Worm (Caenorhabditis elegans) whole organism, late embryonic: ENCODE data around the gene ifet-1.

Source experiments
- K09A11.1 ChIP-seq: sonication (generic microtip); optimal IDR thresholded peaks from 2 replicates; lab custom pipeline; 2017; ENCODE audit warnings: antibody characterized with exemption, mild to moderate bottlenecking, missing genetic modification characterization, missing compliant biosample characterization; ENCODE audit not compliant: insufficient read depth
- ahr-1 ChIP-seq: sonication (generic microtip); optimal IDR thresholded peaks from 2 replicates; lab custom pipeline; 2016; ENCODE audit warnings: missing genetic modification characterization, missing compliant biosample characterization
- ama-1 ChIP-seq: fragments of 150-350 bp; optimal IDR thresholded peaks from 2 replicates; lab custom pipeline; 2014
- ceh-24 ChIP-seq: sonication (generic microtip); optimal IDR thresholded peaks from 2 replicates; lab custom pipeline; 2016; ENCODE audit warnings: mild to moderate bottlenecking, missing genetic modification characterization, missing compliant biosample characterization
- ceh-30 ChIP-seq: fragments of 150-350 bp; optimal IDR thresholded peaks from 2 replicates; lab custom pipeline; 2014; ENCODE audit warnings: missing biosample characterization, missing genetic modification characterization
- ceh-31 ChIP-seq: sonication (generic microtip); optimal IDR thresholded peaks from 2 replicates; lab custom pipeline; 2016; ENCODE audit warnings: missing genetic modification characterization, missing compliant biosample characterization
- ceh-34 ChIP-seq: sonication (generic microtip); optimal IDR thresholded peaks from 2 replicates; lab custom pipeline; 2016; ENCODE audit warnings: mild to moderate bottlenecking, missing genetic modification characterization, missing compliant biosample characterization
- che-1 ChIP-seq: sonication (generic microtip); optimal IDR thresholded peaks from 2 replicates; lab custom pipeline; 2016; ENCODE audit warnings: mild to moderate bottlenecking, missing genetic modification characterization, missing compliant biosample characterization
- eyg-1 ChIP-seq: sonication (generic microtip); optimal IDR thresholded peaks from 2 replicates; lab custom pipeline; 2016; ENCODE audit warnings: missing genotype, missing genetic modification characterization, missing compliant biosample characterization
- fax-1 ChIP-seq: sonication (generic microtip); optimal IDR thresholded peaks from 2 replicates; lab custom pipeline; 2016; ENCODE audit warnings: missing genotype, missing genetic modification characterization, missing compliant biosample characterization
- fkh-10 ChIP-seq: fragments of 150-350 bp; optimal IDR thresholded peaks from 2 replicates; lab custom pipeline; 2014; ENCODE audit warnings: missing biosample characterization, missing genetic modification reagents, missing genetic modification characterization
- fkh-6 ChIP-seq: sonication (generic microtip); optimal IDR thresholded peaks from 2 replicates; lab custom pipeline; 2016; ENCODE audit warnings: missing genetic modification characterization, missing compliant biosample characterization
- gmeb-2 ChIP-seq: sonication (generic microtip); optimal IDR thresholded peaks from 2 replicates; lab custom pipeline; 2016; ENCODE audit warnings: missing genetic modification characterization, inconsistent platforms, missing compliant biosample characterization
- hlh-15 ChIP-seq: sonication (generic microtip); optimal IDR thresholded peaks from 2 replicates; lab custom pipeline; 2016; ENCODE audit warnings: missing genetic modification characterization, missing compliant biosample characterization
- hlh-30 ChIP-seq: sonication (generic microtip); optimal IDR thresholded peaks from 2 replicates; lab custom pipeline; 2017; ENCODE audit warnings: antibody characterized with exemption, missing genetic modification characterization, missing compliant biosample characterization; ENCODE audit not compliant: insufficient read depth
- hlh-8 ChIP-seq: sonication (generic microtip); optimal IDR thresholded peaks from 2 replicates; lab custom pipeline; 2016; ENCODE audit warnings: missing genotype, missing genetic modification characterization, missing compliant biosample characterization
- mec-3 ChIP-seq: sonication (generic microtip); optimal IDR thresholded peaks from 2 replicates; lab custom pipeline; 2016; ENCODE audit warnings: borderline replicate concordance, missing genetic modification characterization, missing compliant biosample characterization
- nfya-1 ChIP-seq: sonication (generic microtip); optimal IDR thresholded peaks from 2 replicates; lab custom pipeline; 2017; ENCODE audit warnings: missing genetic modification characterization, mild to moderate bottlenecking, missing compliant biosample characterization, antibody characterized with exemption, moderate library complexity
- odd-2 ChIP-seq: sonication (generic microtip); optimal IDR thresholded peaks from 2 replicates; lab custom pipeline; 2017; ENCODE audit warnings: antibody characterized with exemption, mild to moderate bottlenecking, missing genetic modification characterization, missing compliant biosample characterization
- pag-3 ChIP-seq: sonication (generic microtip); optimal IDR thresholded peaks from 2 replicates; lab custom pipeline; 2016; ENCODE audit warnings: missing compliant biosample characterization, missing genetic modification characterization, borderline replicate concordance
- pat-9 ChIP-seq: fragments of 200-800 bp; sonication (Bioruptor generic); optimal IDR thresholded peaks from 2 replicates; lab custom pipeline; 2018; ENCODE audit warnings: mild to moderate bottlenecking, missing genetic modification characterization, moderate library complexity, missing compliant biosample characterization
- pha-2 ChIP-seq: sonication (generic microtip); optimal IDR thresholded peaks from 2 replicates; lab custom pipeline; 2017; ENCODE audit warnings: mild to moderate bottlenecking, missing genetic modification characterization, missing compliant biosample characterization
- ref-2 ChIP-seq: sonication (generic microtip); optimal IDR thresholded peaks from 2 replicates; lab custom pipeline; 2016; ENCODE audit warnings: missing genetic modification characterization, missing compliant biosample characterization
- rnt-1 ChIP-seq: sonication (generic microtip); optimal IDR thresholded peaks from 2 replicates; lab custom pipeline; 2016; ENCODE audit warnings: missing genetic modification characterization, missing compliant biosample characterization
- syd-9 ChIP-seq: sonication (generic microtip); optimal IDR thresholded peaks from 2 replicates; lab custom pipeline; 2016; ENCODE audit warnings: mild to moderate bottlenecking, missing genetic modification characterization, moderate library complexity, missing compliant biosample characterization
- tbx-2 ChIP-seq: sonication (generic microtip); optimal IDR thresholded peaks from 2 replicates; lab custom pipeline; 2016; ENCODE audit warnings: missing genetic modification characterization, missing compliant biosample characterization
- ttx-3 ChIP-seq: sonication (generic microtip); optimal IDR thresholded peaks from 2 replicates; lab custom pipeline; 2016; ENCODE audit warnings: missing genetic modification reagents, missing genetic modification characterization, missing compliant biosample characterization
- unc-3 ChIP-seq, 2 experiments: fragments of 200-800 bp in 1 of 2; sonication (Bioruptor generic) in 1 of 2; sonication (generic microtip) in 1 of 2; conservative IDR thresholded peaks in 1 of 2; optimal IDR thresholded peaks in 1 of 2; 2 replicates each; pipeline versions ENCODE4 v1.3.6 to Lab custom; 2016 to 2022; ENCODE audit warnings: missing compliant biosample characterization in 2 of 2, missing genetic modification characterization in 2 of 2, missing genetic modification reagents in 1 of 2
- unc-55 ChIP-seq: sonication (generic microtip); optimal IDR thresholded peaks from 2 replicates; lab custom pipeline; 2017; ENCODE audit warnings: missing biosample characterization, missing genetic modification reagents, missing genetic modification characterization
- unc-86 ChIP-seq: sonication (generic microtip); optimal IDR thresholded peaks from 2 replicates; lab custom pipeline; 2016; ENCODE audit warnings: missing genetic modification characterization, missing compliant biosample characterization

The ifet-1 gene

DNA sequence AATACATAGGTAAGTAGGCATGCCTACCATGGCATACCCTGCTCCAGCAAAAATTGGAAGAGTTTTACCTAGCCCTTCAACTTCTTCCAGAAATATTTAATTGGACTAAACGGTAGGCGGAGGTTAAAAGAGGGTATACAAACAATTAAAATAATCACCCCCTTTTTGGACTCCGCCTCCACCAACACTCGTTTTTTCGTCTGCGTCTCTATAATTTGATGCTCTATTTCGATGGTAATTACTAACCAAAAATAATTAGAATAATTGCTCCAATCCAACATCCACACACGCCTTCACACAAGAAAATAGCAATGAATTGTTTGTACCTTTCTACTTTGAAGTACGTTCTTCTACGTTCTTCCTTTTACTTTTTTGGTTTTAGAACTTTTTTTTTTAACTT is 22.2 kb downstream of the ifet-1 start:
- TF ChIP-seq hlh-15 (tag; lab: Kevin White, UChicago) (no peak), odd-2 (tag; lab: Kevin White, UChicago) (no peak), ttx-3 (no peak), ceh-31 (peak; percentile 66), pat-9 (tag; lab: Kevin White, UChicago) (no peak), ahr-1 (tag; lab: Kevin White, UChicago) (no peak)

DNA sequence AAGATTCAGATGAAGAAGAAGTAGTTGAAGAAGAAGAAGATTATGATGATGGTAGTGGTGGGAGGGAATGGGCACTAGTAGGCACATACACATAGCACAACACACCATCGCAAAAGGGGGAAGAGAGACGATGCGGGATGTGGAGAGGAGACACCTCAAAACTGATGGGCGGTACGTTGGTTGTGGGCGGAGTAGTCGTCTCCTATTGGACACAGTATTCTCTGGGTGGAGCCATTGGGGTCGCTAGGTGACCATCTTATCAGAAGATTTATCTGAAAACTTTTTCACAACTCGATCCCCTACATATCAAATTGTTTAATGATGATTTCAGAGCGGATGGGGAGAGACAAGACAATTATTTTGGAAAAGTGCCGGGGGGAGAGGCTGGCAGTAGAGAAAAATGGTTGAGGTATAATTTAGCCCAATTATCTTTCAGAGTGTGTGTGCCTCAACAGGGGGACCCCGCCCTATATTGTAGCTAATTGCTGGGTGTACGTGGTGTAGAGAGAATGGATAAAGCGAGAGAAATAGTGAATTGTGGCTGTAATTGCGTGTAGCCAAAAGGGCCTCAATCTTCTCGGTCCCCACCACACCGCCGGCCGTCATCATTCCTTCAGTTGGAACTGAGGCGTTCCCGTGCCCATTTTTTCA is 24.1 kb downstream of the ifet-1 start:
- TF ChIP-seq hlh-30 (tag; lab: Kevin White, UChicago) (no peak), nfya-1 (peak; percentile 66), tbx-2 (tag; lab: Kevin White, UChicago) (peak; percentile 11), mec-3 (tag; lab: Kevin White, UChicago) (no peak), fkh-6 (peak; percentile 40), ceh-31 (peak; percentile 79), pha-2 (no peak)
- TF ChIP-seq, all 69 proteins: peak for 4

DNA sequence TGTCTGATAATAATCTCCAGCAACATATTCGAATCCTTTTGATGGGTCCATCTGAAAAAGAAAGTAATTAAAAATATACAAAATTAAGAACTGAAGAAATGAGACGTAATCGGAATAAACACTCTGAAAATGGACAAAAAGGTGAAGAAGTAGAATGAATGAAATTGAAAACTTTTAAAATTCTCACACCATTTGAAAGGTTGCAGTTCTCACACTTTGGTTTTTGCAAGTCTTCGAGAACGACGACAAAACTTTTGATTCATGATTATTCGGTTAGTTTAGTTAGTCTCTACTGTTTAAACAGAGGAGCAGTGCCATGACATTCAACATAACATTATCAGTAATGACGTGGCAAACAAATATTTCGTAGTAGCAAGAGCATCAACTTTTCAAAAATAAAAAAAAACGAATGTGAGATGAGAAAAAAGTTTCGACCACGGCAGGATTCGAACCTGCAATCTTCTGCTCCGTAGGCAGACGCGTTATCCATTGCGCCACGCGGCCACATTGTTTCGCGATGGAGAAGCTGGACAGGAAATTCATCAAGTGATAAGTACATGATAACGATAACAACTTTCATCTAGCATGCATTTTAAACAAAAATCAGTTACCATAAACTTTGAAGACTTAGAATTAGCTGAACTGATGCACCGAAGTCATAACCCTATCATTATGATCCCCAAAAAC is 24.9 kb downstream of the ifet-1 start, which contains the start of gene ceh-43:
TSS of gene ceh-43 (minus strand) at position 51 of the 687 bp plus-strand sequence.
- TF ChIP-seq fax-1 (no peak), pag-3 (tag; lab: Kevin White, UChicago) (no peak)

DNA sequence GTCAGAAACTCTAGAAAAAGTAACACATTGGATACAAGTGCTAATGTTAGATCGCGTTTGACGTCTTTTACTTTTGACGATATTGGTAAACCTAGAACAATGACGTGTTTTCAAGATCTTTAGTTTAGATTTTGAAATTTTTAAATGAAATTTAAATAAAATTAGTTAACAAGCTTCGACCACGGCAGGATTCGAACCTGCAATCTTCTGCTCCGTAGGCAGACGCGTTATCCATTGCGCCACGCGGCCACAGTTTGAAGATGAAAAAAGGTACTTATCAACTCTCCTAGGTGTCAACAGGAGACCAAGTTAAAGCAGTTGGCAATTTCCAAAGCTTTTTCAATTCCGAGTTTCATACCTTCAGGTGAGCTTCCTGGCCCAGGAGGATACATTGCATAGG is 25.6 kb downstream of the ifet-1 start:
- TF ChIP-seq hlh-15 (tag; lab: Kevin White, UChicago) (no peak), fkh-10 (GFP tag; lab: Kevin White, UChicago) (no peak), ama-1 (lab: Kevin White, UChicago) (no peak), unc-86 (tag; lab: Kevin White, UChicago) (no peak), ceh-31 (no peak), hlh-8 (tag; lab: Kevin White, UChicago) (no peak), gmeb-2 (tag; lab: Kevin White, UChicago) (no peak), ref-2 (tag; lab: Kevin White, UChicago) (no peak), ceh-34 (no peak), ttx-3 (no peak), K09A11.1 (tag; lab: Kevin White, UChicago) (no peak), unc-3 (GFP tag; conservative IDR thresholded peaks at IDR 0.05; lab: Robert Waterston, UW) (no peak), unc-3 (tag; optimal IDR thresholded peaks at IDR 0.05; lab: Kevin White, UChicago) (no peak)

DNA sequence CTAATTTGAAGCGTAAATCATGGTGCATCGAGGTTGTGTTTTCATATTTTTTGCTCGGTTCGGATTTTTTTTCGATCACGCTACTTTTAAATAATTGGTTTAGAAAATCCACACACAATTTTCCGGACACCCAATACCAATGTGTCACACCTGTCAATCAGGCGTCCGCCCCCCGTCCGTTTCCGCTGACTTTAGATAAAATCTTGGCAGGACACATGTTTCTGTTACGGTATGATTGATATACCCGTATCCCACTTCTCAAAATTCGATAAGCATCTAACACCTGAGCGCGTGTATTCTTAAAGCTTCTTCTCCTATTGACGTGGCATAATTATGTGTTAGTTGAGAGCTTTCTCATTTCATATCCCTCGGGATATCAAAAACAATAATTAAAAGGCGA is 26.9 kb downstream of the ifet-1 start:
- TF ChIP-seq eyg-1 (tag; lab: Kevin White, UChicago), result no peak
- TF ChIP-seq che-1 (tag; lab: Kevin White, UChicago), result no peak
- peak; percentile 53 for TF ChIP-seq unc-55 (GFP tag; lab: Kevin White, UChicago)
- no peak for TF ChIP-seq rnt-1 (tag; lab: Kevin White, UChicago)
- TF ChIP-seq ref-2 (tag; lab: Kevin White, UChicago), result no peak
- no peak for TF ChIP-seq hlh-8 (tag; lab: Kevin White, UChicago)
- TF ChIP-seq fkh-10 (GFP tag; lab: Kevin White, UChicago), result no peak

DNA sequence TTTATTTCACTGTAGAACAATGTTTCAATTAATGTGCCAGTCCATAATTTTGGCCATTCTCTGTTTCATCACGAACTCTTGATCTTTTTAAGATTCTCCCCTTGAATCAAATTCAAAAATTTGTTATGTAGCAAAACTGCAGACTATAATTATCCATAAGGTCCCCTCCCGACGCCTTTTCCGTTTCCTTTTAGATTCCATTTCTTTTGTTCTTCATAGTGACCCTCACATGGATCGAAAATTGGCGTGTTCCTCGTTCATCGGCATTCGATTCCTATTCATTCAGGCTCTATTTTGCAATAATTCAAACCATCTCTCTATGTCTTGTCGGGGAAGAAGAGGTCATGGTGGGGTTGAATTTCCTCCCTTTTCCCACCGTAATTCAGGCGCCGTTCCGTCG is 30.5 kb downstream of the ifet-1 start:
- TF ChIP-seq ceh-30, result no peak
- TF ChIP-seq K09A11.1 (tag; lab: Kevin White, UChicago), result no peak
- TF ChIP-seq syd-9 (tag; lab: Kevin White, UChicago), result no peak
- TF ChIP-seq ceh-24 (tag; lab: Kevin White, UChicago), result no peak
- TF ChIP-seq ama-1 (lab: Kevin White, UChicago), result no peak
- no peak for TF ChIP-seq unc-86 (tag; lab: Kevin White, UChicago)
- no peak for TF ChIP-seq pag-3 (tag; lab: Kevin White, UChicago)
- TF ChIP-seq eyg-1 (tag; lab: Kevin White, UChicago), result no peak
